Fruit fly (Drosophila melanogaster): ENCODE data around the gene CG7246.

CG7246 gene

DNA sequence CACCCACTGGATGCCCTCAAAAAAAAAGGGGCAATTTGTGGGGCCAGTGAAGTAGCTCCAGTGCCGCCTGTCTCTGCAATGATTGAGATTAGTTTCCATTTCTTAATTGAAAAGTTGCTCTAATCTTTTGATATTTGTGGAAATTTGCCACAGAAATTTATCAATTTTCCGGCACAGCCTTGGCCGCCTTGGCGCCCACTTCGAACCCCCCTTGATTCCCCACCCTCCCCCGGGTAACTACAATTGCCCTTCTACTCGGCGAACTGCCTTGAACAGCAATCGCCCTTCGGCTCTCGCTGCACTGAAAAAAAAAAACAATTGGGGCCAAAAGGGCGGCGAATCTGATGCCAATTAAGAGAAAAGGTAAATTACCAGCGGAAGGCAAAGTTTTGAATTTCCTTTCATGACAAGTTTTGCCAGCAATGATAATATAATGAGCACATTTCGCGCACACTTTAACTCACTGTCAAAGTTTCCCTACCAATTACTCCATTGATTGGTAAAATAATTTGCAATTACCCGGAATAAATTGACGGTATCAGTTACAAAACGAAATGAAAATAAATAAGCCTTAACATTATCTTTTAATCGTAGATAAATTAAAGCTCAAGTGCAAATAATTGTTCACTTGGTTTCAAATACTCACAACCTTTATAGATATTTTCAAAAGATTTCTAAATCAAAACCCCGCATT, 39.0 kb upstream of the CG7246 start (continued):
- TF ChIP-seq CG12744 (GFP tag; optimal IDR thresholded peaks at IDR 0.05) (no peak), lilli (GFP tag; optimal IDR thresholded peaks at IDR 0.05) (peak; percentile 1), CG2875 (GFP tag; optimal IDR thresholded peaks at IDR 0.05) (peak; percentile 4), Myb (GFP tag; optimal IDR thresholded peaks at IDR 0.05) (peak; percentile 6), NK7.1 (GFP tag; optimal IDR thresholded peaks at IDR 0.05) (no peak), CG10654 (GFP tag; optimal IDR thresholded peaks at IDR 0.05) (no peak), H2.0 (GFP tag; IDR thresholded peaks at IDR 0.05) (no peak), CG10979 (tag; optimal IDR thresholded peaks at IDR 0.05) (peak; percentile 44), YL-1 (GFP tag; optimal IDR thresholded peaks at IDR 0.05) (no peak), crp (GFP tag; optimal IDR thresholded peaks at IDR 0.05) (no peak), vvl (GFP tag; IDR thresholded peaks at IDR 0.05) (no peak; the same call in 1 of the 2 replicates), CG11695 (GFP tag; IDR thresholded peaks at IDR 0.05) (no peak), cas (GFP tag; IDR thresholded peaks at IDR 0.05) (no peak), chn (GFP tag; optimal IDR thresholded peaks at IDR 0.05) (no peak), CG11085 (GFP tag; IDR thresholded peaks at IDR 0.05) (no peak), CG30403 (GFP tag; optimal IDR thresholded peaks at IDR 0.05) (peak; percentile 38), phol (tag; optimal IDR thresholded peaks at IDR 0.05) (peak; percentile 46), CG14860 (GFP tag; IDR thresholded peaks at IDR 0.05; ENCODE audit: partially characterized antibody) (no peak), da (GFP tag; optimal IDR thresholded peaks at IDR 0.05) (no peak), Ets97D (GFP tag; optimal IDR thresholded peaks at IDR 0.05) (no peak), CG4282 (GFP tag; optimal IDR thresholded peaks at IDR 0.05) (no peak), grau (tag; optimal IDR thresholded peaks at IDR 0.05) (peak; percentile 29), CG9817 (tag; optimal IDR thresholded peaks at IDR 0.05) (no peak), sob (GFP tag; IDR thresholded peaks at IDR 0.05) (no peak), CG17186 (GFP tag; optimal IDR thresholded peaks at IDR 0.05) (no peak), Ravus (GFP tag; IDR thresholded peaks at IDR 0.05) (no peak), Hmr (GFP tag; optimal IDR thresholded peaks at IDR 0.05) (peak; percentile 24), fu2 (GFP tag; optimal IDR thresholded peaks at IDR 0.05) (no peak), Bdp1 (GFP tag; optimal IDR thresholded peaks at IDR 0.05) (no peak), fd96Cb (tag; optimal IDR thresholded peaks at IDR 0.05) (peak; percentile 32), CG7839 (tag; optimal IDR thresholded peaks at IDR 0.05) (peak; percentile 37), pb (GFP tag; optimal IDR thresholded peaks at IDR 0.05) (peak; percentile 12), ttk (GFP tag; IDR thresholded peaks at IDR 0.05) (no peak), CG7556 (GFP tag; optimal IDR thresholded peaks at IDR 0.05) (peak; percentile 65), caup (GFP tag; optimal IDR thresholded peaks at IDR 0.05; ENCODE audit: severe bottlenecking) (peak; percentile 16), ac (GFP tag; optimal IDR thresholded peaks at IDR 0.05) (no peak), CG8290 (GFP tag; optimal IDR thresholded peaks at IDR 0.05) (no peak), CG8290 (tag; optimal IDR thresholded peaks at IDR 0.05) (no peak), CG13296 (GFP tag; optimal IDR thresholded peaks at IDR 0.05) (no peak), Spps (tag; optimal IDR thresholded peaks at IDR 0.05) (no peak), gsb-n (tag; optimal IDR thresholded peaks at IDR 0.05) (no peak), CG8388 (GFP tag; optimal IDR thresholded peaks at IDR 0.05) (peak; percentile 20), HHEX (GFP tag; optimal IDR thresholded peaks at IDR 0.05) (peak; percentile 6), CG18262 (tag; optimal IDR thresholded peaks at IDR 0.05) (peak; percentile 58), Ets65A (GFP tag) (peak; percentile 80), CG10267 (tag; optimal IDR thresholded peaks at IDR 0.05) (peak; percentile 8), Dek (tag; optimal IDR thresholded peaks at IDR 0.05) (no peak), CG12659 (GFP tag; optimal IDR thresholded peaks at IDR 0.05) (peak; percentile 15), Optix (GFP tag; IDR thresholded peaks at IDR 0.05) (no peak), ind (GFP tag; optimal IDR thresholded peaks at IDR 0.05) (peak; percentile 31), CG32767 (GFP tag; IDR thresholded peaks at IDR 0.05) (no peak)
